Fruit fly (Drosophila melanogaster) ovary, adult (tissue): ENCODE measurements around the gene Prosalpha4.

Experiments
- CG17801 ChIP-seq: fragments of 200-800 bp; optimal IDR thresholded peaks from 2 replicates; lab custom pipeline; 2019; ENCODE audit warnings: missing biosample characterization, mild to moderate bottlenecking, missing genetic modification characterization, moderate library complexity; ENCODE audit not compliant: partially characterized antibody

The Prosalpha4 gene

dm6 chrX:16320197-16320921 lies 44.3 kb downstream of the Prosalpha4 start, which contains the start of gene Cyp1:
Cyp1 (minus strand) TSS chrX:16320370.
- TF ChIP-seq CG17801 (GFP tag; lab: Kevin White, UChicago): peak; percentile 31

- TF ChIP-seq CG17801 (GFP tag; lab: Kevin White, UChicago): no peak
Measured at dm6 chrX:16321037-16321436, 45.0 kb downstream of the Prosalpha4 start.

dm6 chrX:16323063-16323462 lies 47.0 kb downstream of the Prosalpha4 start, which contains the start of the genes CG9917 and CG32579:
CG9917 (minus strand) TSS chrX:16323231.
CG32579 (plus strand) TSS chrX:16323286.
- TF ChIP-seq CG17801 (GFP tag; lab: Kevin White, UChicago): peak; percentile 27

- TF ChIP-seq CG17801 (GFP tag; lab: Kevin White, UChicago): no peak
Measured at dm6 chrX:16323536-16323935, 47.5 kb downstream of the Prosalpha4 start.

dm6 chrX:16325472-16325871 lies 49.4 kb downstream of the Prosalpha4 start, which contains the start of gene CalpC:
CalpC (plus strand) TSS chrX:16325763.
- no peak for TF ChIP-seq CG17801 (GFP tag; lab: Kevin White, UChicago)
